Fruit fly (Drosophila melanogaster) whole organism, prepupa: Measurements from ENCODE around the gene CG15196.

ENCODE experiments used
- Blimp-1 ChIP-seq: fragments of 200-800 bp; sonication (Bioruptor generic); optimal IDR thresholded peaks from 3 replicates; lab custom pipeline; 2017; ENCODE audit warnings: missing biosample characterization, missing genetic modification characterization, mild to moderate bottlenecking, moderate library complexity, missing genetic modification reagents
- CG10669 ChIP-seq: fragments of 200-800 bp; sonication (Bioruptor generic); optimal IDR thresholded peaks from 3 replicates; lab custom pipeline; 2018; ENCODE audit warnings: missing biosample characterization, mild to moderate bottlenecking, missing genetic modification characterization, moderate library complexity
- CG15336 ChIP-seq: fragments of 200-800 bp; sonication (Bioruptor generic); IDR thresholded peaks from 2 replicates; pipeline ENCODE4 v1.3.6; 2022; ENCODE audit warnings: missing biosample characterization, missing genetic modification characterization
- CG1621 ChIP-seq: fragments of 200-800 bp; sonication (Bioruptor generic); optimal IDR thresholded peaks from 3 replicates; lab custom pipeline; 2018; ENCODE audit warnings: missing biosample characterization, mild to moderate bottlenecking, missing genetic modification characterization
- CG3032 ChIP-seq: fragments of 200-800 bp; optimal IDR thresholded peaks from 2 replicates; lab custom pipeline; 2019; ENCODE audit warnings: missing biosample characterization, mild to moderate bottlenecking, missing genetic modification characterization, moderate library complexity
- CG31627 ChIP-seq: fragments of 200-800 bp; sonication (Bioruptor generic); optimal IDR thresholded peaks from 3 replicates; lab custom pipeline; 2016; ENCODE audit warnings: missing biosample characterization, missing genetic modification characterization
- CG32006 ChIP-seq: fragments of 200-800 bp; sonication (Bioruptor generic); optimal IDR thresholded peaks from 3 replicates; lab custom pipeline; 2017; ENCODE audit warnings: missing biosample characterization, mild to moderate bottlenecking, missing genetic modification characterization
- CG34406 ChIP-seq: fragments of 200-800 bp; sonication (Bioruptor generic); optimal IDR thresholded peaks from 3 replicates; lab custom pipeline; 2016; ENCODE audit warnings: missing biosample characterization, missing genetic modification characterization
- CG4318 ChIP-seq: fragments of 200-800 bp; sonication (Bioruptor generic); optimal IDR thresholded peaks from 3 replicates; lab custom pipeline; 2017; ENCODE audit warnings: missing biosample characterization, mild to moderate bottlenecking, missing genetic modification characterization
- CG6163 ChIP-seq: fragments of 200-800 bp; sonication (Bioruptor generic); IDR thresholded peaks from 3 replicates; pipeline ENCODE4 v1.3.6; 2022; ENCODE audit warnings: missing biosample characterization, missing genetic modification characterization
- CG6276 ChIP-seq: fragments of 200-800 bp; sonication (Bioruptor generic); optimal IDR thresholded peaks from 2 replicates; lab custom pipeline; 2017; ENCODE audit warnings: missing biosample characterization, mild to moderate bottlenecking, missing genetic modification characterization
- CG6808 ChIP-seq: fragments of 200-800 bp; sonication (Bioruptor generic); optimal IDR thresholded peaks from 3 replicates; lab custom pipeline; 2017; ENCODE audit warnings: missing biosample characterization, missing genetic modification characterization, mild to moderate bottlenecking, moderate library complexity, missing genetic modification reagents
- CG7368 ChIP-seq: fragments of 200-800 bp; sonication (Bioruptor generic); optimal IDR thresholded peaks from 3 replicates; lab custom pipeline; 2016; ENCODE audit warnings: missing biosample characterization, missing genetic modification characterization
- CG8119 ChIP-seq: fragments of 200-800 bp; sonication (Bioruptor generic); IDR thresholded peaks from 3 replicates; pipeline ENCODE4 v1.3.6; 2022; ENCODE audit warnings: missing biosample characterization, missing genetic modification characterization
- CG8632 ChIP-seq: fragments of 200-800 bp; sonication (Bioruptor generic); optimal IDR thresholded peaks from 3 replicates; lab custom pipeline; 2016; ENCODE audit warnings: missing biosample characterization, missing genetic modification characterization
- Eip75B ChIP-seq: fragments of 200-800 bp; sonication (Bioruptor generic); optimal IDR thresholded peaks from 3 replicates; lab custom pipeline; 2016; ENCODE audit warnings: missing biosample characterization, missing genetic modification characterization
- Eip78C ChIP-seq: fragments of 200-800 bp; sonication (Bioruptor generic); peaks from one replicate; lab custom pipeline; 2016; ENCODE audit warnings: missing biosample characterization, missing genetic modification characterization
- Ets96B ChIP-seq: fragments of 200-800 bp; optimal IDR thresholded peaks from 2 replicates; lab custom pipeline; 2019; ENCODE audit warnings: missing biosample characterization, mild to moderate bottlenecking, missing genetic modification characterization, moderate library complexity
- Hr38 ChIP-seq: sonication (Bioruptor generic); optimal IDR thresholded peaks from 2 replicates; lab custom pipeline; 2016; ENCODE audit warnings: missing biosample characterization, missing genetic modification characterization
- Hr39 ChIP-seq: fragments of 200-800 bp; sonication (Bioruptor generic); optimal IDR thresholded peaks from 2 replicates; lab custom pipeline; 2016; ENCODE audit warnings: missing biosample characterization, missing genetic modification characterization
- Hr4 ChIP-seq: fragments of 200-800 bp; sonication (Bioruptor generic); optimal IDR thresholded peaks from 3 replicates; lab custom pipeline; 2016; ENCODE audit warnings: missing biosample characterization, missing genetic modification characterization
- Lpt ChIP-seq: fragments of 200-800 bp; sonication (Bioruptor generic); optimal IDR thresholded peaks from 3 replicates; lab custom pipeline; 2016; ENCODE audit warnings: missing biosample characterization, missing genetic modification characterization
- Met ChIP-seq: fragments of 200-800 bp; sonication (Bioruptor generic); optimal IDR thresholded peaks from 3 replicates; lab custom pipeline; 2016; ENCODE audit warnings: missing biosample characterization, missing genetic modification characterization
- OdsH ChIP-seq: fragments of 200-800 bp; sonication (Bioruptor generic); optimal IDR thresholded peaks from 3 replicates; lab custom pipeline; 2016; ENCODE audit warnings: missing biosample characterization, missing genetic modification characterization
- Smox ChIP-seq: fragments of 200-800 bp; sonication (Bioruptor generic); optimal IDR thresholded peaks from 3 replicates; lab custom pipeline; 2016; ENCODE audit warnings: missing biosample characterization, missing genetic modification characterization
- Sox14 ChIP-seq: fragments of 200-800 bp; sonication (Bioruptor generic); optimal IDR thresholded peaks from 3 replicates; lab custom pipeline; 2016; ENCODE audit warnings: missing biosample characterization, missing genetic modification characterization
- Sox15 ChIP-seq: fragments of 200-800 bp; sonication (Bioruptor generic); optimal IDR thresholded peaks from 3 replicates; lab custom pipeline; 2016; ENCODE audit warnings: missing biosample characterization, missing genetic modification characterization
- achi ChIP-seq: fragments of 200-800 bp; sonication (Bioruptor generic); optimal IDR thresholded peaks from 3 replicates; lab custom pipeline; 2016; ENCODE audit warnings: missing biosample characterization, missing genetic modification characterization
- acj6 ChIP-seq: fragments of 200-800 bp; sonication (Bioruptor generic); optimal IDR thresholded peaks from 3 replicates; lab custom pipeline; 2016; ENCODE audit warnings: missing biosample characterization, missing genetic modification characterization
- eg ChIP-seq: fragments of 200-800 bp; sonication (Bioruptor generic); IDR thresholded peaks from 3 replicates; pipeline ENCODE4 v1.3.6; 2022; ENCODE audit warnings: missing biosample characterization, missing genetic modification characterization
- fd85E ChIP-seq: fragments of 200-800 bp; sonication (Bioruptor generic); optimal IDR thresholded peaks from 3 replicates; lab custom pipeline; 2016; ENCODE audit warnings: missing biosample characterization, missing genetic modification characterization
- fkh ChIP-seq: fragments of 200-800 bp; sonication (Bioruptor generic); optimal IDR thresholded peaks from 3 replicates; lab custom pipeline; 2017; ENCODE audit warnings: missing biosample characterization, mild to moderate bottlenecking, missing genetic modification characterization, moderate library complexity
- lz ChIP-seq: fragments of 200-800 bp; sonication (Bioruptor generic); optimal IDR thresholded peaks from 3 replicates; lab custom pipeline; 2016; ENCODE audit warnings: missing biosample characterization, missing genetic modification characterization
- net ChIP-seq: fragments of 200-800 bp; sonication (Bioruptor generic); optimal IDR thresholded peaks from 3 replicates; lab custom pipeline; 2016; ENCODE audit warnings: missing biosample characterization, missing genetic modification characterization
- pdm3 ChIP-seq: fragments of 200-800 bp; sonication (Bioruptor generic); optimal IDR thresholded peaks from 3 replicates; lab custom pipeline; 2016; ENCODE audit warnings: missing biosample characterization, missing genetic modification characterization
- spab ChIP-seq: fragments of 200-800 bp; sonication (Bioruptor generic); optimal IDR thresholded peaks from 2 replicates; lab custom pipeline; 2017; ENCODE audit warnings: missing biosample characterization, mild to moderate bottlenecking, missing genetic modification characterization, missing genetic modification reagents
- ss ChIP-seq, 2 experiments: fragments of 200-800 bp; sonication (Bioruptor generic); optimal IDR thresholded peaks; 2 replicates in 1 of 2; 3 replicates in 1 of 2; lab custom pipeline; 2017 to 2018; ENCODE audit warnings: mild to moderate bottlenecking in 2 of 2, missing biosample characterization in 2 of 2, missing genetic modification characterization in 2 of 2, moderate library complexity in 1 of 2
- svp ChIP-seq: fragments of 200-800 bp; sonication (Bioruptor generic); peaks from one replicate; lab custom pipeline; 2016; ENCODE audit warnings: missing biosample characterization, missing genetic modification characterization
- topi ChIP-seq: fragments of 200-800 bp; sonication (Bioruptor generic); optimal IDR thresholded peaks from 3 replicates; lab custom pipeline; 2016; ENCODE audit warnings: missing biosample characterization, missing genetic modification characterization
- vri ChIP-seq: fragments of 200-800 bp; sonication (Bioruptor generic); optimal IDR thresholded peaks from 3 replicates; lab custom pipeline; 2016; ENCODE audit warnings: missing biosample characterization, mild to moderate bottlenecking, missing genetic modification characterization

The CG15196 gene

dm6 chrX:11417322-11417721 lies 7.6 kb downstream of the CG15196 start, which contains the start of the genes Gr10a and Or10a:
TSS of gene Gr10a (minus strand) at chrX:11417422.
TSS of gene Or10a (minus strand) at chrX:11417422.
- TF ChIP-seq Hr4 (GFP tag; lab: Kevin White, UChicago): no peak
- TF ChIP-seq spab (GFP tag; lab: Kevin White, UChicago): no peak
- TF ChIP-seq CG1621 (tag; lab: Kevin White, UChicago): no peak
- no peak for TF ChIP-seq svp (GFP tag; lab: Kevin White, UChicago)
- TF ChIP-seq Eip78C (GFP tag; lab: Kevin White, UChicago): no peak
- TF ChIP-seq CG4318 (GFP tag; lab: Kevin White, UChicago): no peak
- TF ChIP-seq CG15336 (GFP tag; lab: Robert Waterston, UW): no peak
- no peak for TF ChIP-seq Sox14 (GFP tag; lab: Kevin White, UChicago)
- TF ChIP-seq Sox15: no peak

- TF ChIP-seq OdsH (GFP tag; lab: Kevin White, UChicago): peak; percentile 12
- peak in 1 of 2 experiments; percentile 37 for TF ChIP-seq ss (GFP tag; optimal IDR thresholded peaks at IDR 0.05; lab: Kevin White, UChicago)
- no peak for TF ChIP-seq CG34406 (GFP tag; lab: Kevin White, UChicago)
- TF ChIP-seq CG6163: 0 out of 3 replicates have a peak, but pooled peaks have one; percentile 36
- no peak for TF ChIP-seq net (GFP tag; lab: Kevin White, UChicago)
- TF ChIP-seq CG15336 (GFP tag; lab: Robert Waterston, UW): peak; percentile 39
- TF ChIP-seq CG6276 (GFP tag; lab: Kevin White, UChicago): peak; percentile 20
- TF ChIP-seq eg (GFP tag; lab: Robert Waterston, UW): peak; percentile 32; the same call in 1 of the 3 replicates
- no peak for TF ChIP-seq lz (GFP tag; lab: Kevin White, UChicago)
- TF ChIP-seq CG8119 (GFP tag; lab: Robert Waterston, UW): peak; percentile 32; the same call in 1 of the 3 replicates
- TF ChIP-seq CG8632: no peak
- no peak for TF ChIP-seq Hr39 (GFP tag; lab: Kevin White, UChicago)
- TF ChIP-seq CG32006 (GFP tag; lab: Kevin White, UChicago): peak; percentile 40
- TF ChIP-seq Blimp-1 (GFP tag; lab: Kevin White, UChicago): no peak
- peak; percentile 39 for TF ChIP-seq Eip78C (GFP tag; lab: Kevin White, UChicago)
- no peak for TF ChIP-seq fd85E (GFP tag; lab: Kevin White, UChicago)
Measured at dm6 chrX:11419212-11419611, 9.5 kb downstream of the CG15196 start.

dm6 chrX:11419962-11420361 lies 10.2 kb downstream of the CG15196 start:
- TF ChIP-seq CG10669 (GFP tag; lab: Kevin White, UChicago): no peak
- peak; percentile 74 for TF ChIP-seq vri (GFP tag; lab: Kevin White, UChicago)

- TF ChIP-seq vri (GFP tag; lab: Kevin White, UChicago) (peak; percentile 53), svp (GFP tag; lab: Kevin White, UChicago) (peak; percentile 19), CG3032 (tag; lab: Kevin White, UChicago) (no peak), topi (GFP tag; lab: Kevin White, UChicago) (no peak)
Measured at dm6 chrX:11420752-11421396, 11.1 kb downstream of the CG15196 start.

dm6 chrX:11422071-11422470 lies 12.3 kb downstream of the CG15196 start:
- TF ChIP-seq Blimp-1 (GFP tag; lab: Kevin White, UChicago): no peak
- no peak for TF ChIP-seq CG7368 (GFP tag; lab: Kevin White, UChicago)
- no peak for TF ChIP-seq CG6808 (GFP tag; lab: Kevin White, UChicago)
- peak; percentile 63 for TF ChIP-seq Eip78C (GFP tag; lab: Kevin White, UChicago)
- no peak for TF ChIP-seq CG31627 (GFP tag; lab: Kevin White, UChicago)
- TF ChIP-seq Hr38 (GFP tag; lab: Kevin White, UChicago): no peak
- peak; percentile 26 for TF ChIP-seq acj6
- no peak for TF ChIP-seq Sox14 (GFP tag; lab: Kevin White, UChicago)
- no peak for TF ChIP-seq CG15336 (GFP tag; lab: Robert Waterston, UW)
- TF ChIP-seq Met (GFP tag; lab: Kevin White, UChicago): no peak
- TF ChIP-seq Eip75B (GFP tag; lab: Kevin White, UChicago): peak; percentile 19
- no peak for TF ChIP-seq OdsH (GFP tag; lab: Kevin White, UChicago)
- TF ChIP-seq Lpt (GFP tag; lab: Kevin White, UChicago): no peak
- TF ChIP-seq vri (GFP tag; lab: Kevin White, UChicago): no peak
- no peak for TF ChIP-seq fkh (GFP tag; lab: Kevin White, UChicago)
- peak; percentile 12 for TF ChIP-seq Hr4 (GFP tag; lab: Kevin White, UChicago)
- TF ChIP-seq lz (GFP tag; lab: Kevin White, UChicago): peak; percentile 30
- no peak for TF ChIP-seq eg (GFP tag; lab: Robert Waterston, UW)
- TF ChIP-seq achi: no peak
- TF ChIP-seq Smox (GFP tag; lab: Kevin White, UChicago): no peak
- TF ChIP-seq Ets96B (tag; lab: Kevin White, UChicago): no peak
- TF ChIP-seq CG1621 (tag; lab: Kevin White, UChicago): no peak
- TF ChIP-seq pdm3 (GFP tag; lab: Kevin White, UChicago): no peak
- TF ChIP-seq topi (GFP tag; lab: Kevin White, UChicago): peak; percentile 29
